Worm (Caenorhabditis elegans) whole organism, mixed stage, embryonic: ENCODE data around the gene cyp-13A11.
A peak's percentile ranks its signal among the peaks of the same experiment; 100 is the strongest.

Experiments used
- M03D4.4 ChIP-seq: sonication (generic microtip); optimal IDR thresholded peaks from 2 replicates; lab custom pipeline; 2017; ENCODE audit warnings: mild to moderate bottlenecking, missing genetic modification characterization, missing compliant biosample characterization
- bed-3 ChIP-seq: fragments of 200-800 bp; sonication (Bioruptor generic); optimal IDR thresholded peaks from 3 replicates; lab custom pipeline; 2018; ENCODE audit warnings: mild to moderate bottlenecking, missing genetic modification characterization, moderate library complexity, missing compliant biosample characterization
- blmp-1 ChIP-seq: fragments of 150-350 bp; optimal IDR thresholded peaks from 2 replicates; lab custom pipeline; 2014; ENCODE audit warnings: missing biosample characterization, missing genetic modification characterization
- ceh-39 ChIP-seq: fragments of 150-350 bp; optimal IDR thresholded peaks from 2 replicates; lab custom pipeline; 2014; ENCODE audit warnings: missing biosample characterization, missing genetic modification characterization
- ceh-43 ChIP-seq: fragments of 200-800 bp; sonication (Bioruptor generic); optimal IDR thresholded peaks from 2 replicates; lab custom pipeline; 2018; ENCODE audit warnings: mild to moderate bottlenecking, missing genetic modification characterization, moderate library complexity, missing compliant biosample characterization
- ceh-83 ChIP-seq: fragments of 200-800 bp; sonication (Bioruptor generic); optimal IDR thresholded peaks from 2 replicates; lab custom pipeline; 2018; ENCODE audit warnings: mild to moderate bottlenecking, missing genetic modification characterization, missing compliant biosample characterization
- ces-1 ChIP-seq: fragments of 150-350 bp; optimal IDR thresholded peaks from 2 replicates; lab custom pipeline; 2014; ENCODE audit warnings: missing biosample characterization, missing genetic modification reagents, missing genetic modification characterization
- cnd-1 ChIP-seq: fragments of 200-800 bp; sonication (Bioruptor generic); optimal IDR thresholded peaks from 2 replicates; lab custom pipeline; 2018; ENCODE audit warnings: mild to moderate bottlenecking, missing genetic modification characterization, missing compliant biosample characterization
- drap-1 ChIP-seq: fragments of 200-800 bp; sonication (Bioruptor generic); optimal IDR thresholded peaks from 3 replicates; lab custom pipeline; 2018; ENCODE audit warnings: mild to moderate bottlenecking, missing genetic modification characterization, missing compliant biosample characterization
- elt-1 ChIP-seq: sonication (generic microtip); optimal IDR thresholded peaks from 2 replicates; lab custom pipeline; 2017; ENCODE audit warnings: missing genetic modification characterization, mild to moderate bottlenecking, missing compliant biosample characterization, antibody characterized with exemption, moderate library complexity, borderline replicate concordance; ENCODE audit not compliant: insufficient read depth
- elt-3 ChIP-seq: fragments of 150-350 bp; optimal IDR thresholded peaks from 2 replicates; lab custom pipeline; 2014; ENCODE audit warnings: missing biosample characterization, missing genetic modification characterization
- flh-1 ChIP-seq: fragments of 200-800 bp; sonication (Bioruptor generic); optimal IDR thresholded peaks from 2 replicates; lab custom pipeline; 2018; ENCODE audit warnings: mild to moderate bottlenecking, missing genetic modification characterization, moderate library complexity, missing compliant biosample characterization
- ham-2 ChIP-seq: fragments of 200-800 bp; sonication (Bioruptor generic); optimal IDR thresholded peaks from 2 replicates; lab custom pipeline; 2018; ENCODE audit warnings: mild to moderate bottlenecking, missing genetic modification characterization, missing compliant biosample characterization
- hlh-1 ChIP-seq: fragments of 150-350 bp; optimal IDR thresholded peaks from 2 replicates; lab custom pipeline; 2014; ENCODE audit warnings: missing biosample characterization, missing genetic modification reagents, missing genetic modification characterization
- lin-13 ChIP-seq: fragments of 150-350 bp; optimal IDR thresholded peaks from 2 replicates; lab custom pipeline; 2014; ENCODE audit warnings: missing biosample characterization, missing genetic modification characterization
- lin-32 ChIP-seq: fragments of 200-800 bp; sonication (Bioruptor generic); optimal IDR thresholded peaks from 2 replicates; lab custom pipeline; 2018; ENCODE audit warnings: mild to moderate bottlenecking, missing genetic modification characterization, missing compliant biosample characterization
- lsy-2 ChIP-seq: fragments of 150-350 bp; optimal IDR thresholded peaks from 2 replicates; lab custom pipeline; 2014; ENCODE audit warnings: missing biosample characterization, missing genetic modification characterization
- mab-5 ChIP-seq: fragments of 150-350 bp; optimal IDR thresholded peaks from 2 replicates; lab custom pipeline; 2014; ENCODE audit warnings: missing biosample characterization, missing genetic modification characterization
- mep-1 ChIP-seq: fragments of 150-350 bp; optimal IDR thresholded peaks from 2 replicates; lab custom pipeline; 2017; ENCODE audit warnings: missing biosample characterization, missing genetic modification reagents, missing genetic modification characterization, inconsistent platforms
- mls-2 ChIP-seq: sonication (generic microtip); optimal IDR thresholded peaks from 2 replicates; lab custom pipeline; 2016; ENCODE audit warnings: mild to moderate bottlenecking, missing genetic modification characterization, moderate library complexity, missing compliant biosample characterization
- nhr-12 ChIP-seq: fragments of 150-350 bp; optimal IDR thresholded peaks from 2 replicates; lab custom pipeline; 2014; ENCODE audit warnings: missing biosample characterization, missing genetic modification characterization
- nhr-2 ChIP-seq: fragments of 150-350 bp; optimal IDR thresholded peaks from 2 replicates; lab custom pipeline; 2014; ENCODE audit warnings: missing biosample characterization, missing genetic modification characterization
- nhr-237 ChIP-seq: fragments of 150-350 bp; optimal IDR thresholded peaks from 2 replicates; lab custom pipeline; 2014; ENCODE audit warnings: missing biosample characterization, missing genetic modification characterization
- nhr-28 ChIP-seq: fragments of 150-350 bp; optimal IDR thresholded peaks from 2 replicates; lab custom pipeline; 2014; ENCODE audit warnings: missing biosample characterization, missing genetic modification characterization
- nhr-76 ChIP-seq: sonication (generic microtip); optimal IDR thresholded peaks from 2 replicates; lab custom pipeline; 2017; ENCODE audit warnings: missing biosample characterization, missing genetic modification characterization
- pha-4 ChIP-seq: fragments of 150-350 bp; optimal IDR thresholded peaks from 2 replicates; lab custom pipeline; 2018; ENCODE audit warnings: missing biosample characterization, missing genetic modification reagents, missing genetic modification characterization
- sem-2 ChIP-seq: fragments of 200-800 bp; sonication (Bioruptor generic); optimal IDR thresholded peaks from 2 replicates; lab custom pipeline; 2018; ENCODE audit warnings: mild to moderate bottlenecking, missing genetic modification characterization, missing compliant biosample characterization
- snpc-4 ChIP-seq: fragments of 150-350 bp; optimal IDR thresholded peaks from 2 replicates; lab custom pipeline; 2014; ENCODE audit warnings: missing biosample characterization, missing genetic modification characterization
- sptf-1 ChIP-seq: sonication (generic microtip); optimal IDR thresholded peaks from 2 replicates; lab custom pipeline; 2017; ENCODE audit warnings: mild to moderate bottlenecking, missing genetic modification characterization, moderate library complexity, missing compliant biosample characterization
- tbx-8 ChIP-seq: fragments of 200-800 bp; sonication (Bioruptor generic); optimal IDR thresholded peaks from 2 replicates; lab custom pipeline; 2018; ENCODE audit warnings: mild to moderate bottlenecking, missing genetic modification characterization, moderate library complexity, missing compliant biosample characterization
- unc-120 ChIP-seq: sonication (generic microtip); optimal IDR thresholded peaks from 2 replicates; lab custom pipeline; 2017; ENCODE audit warnings: missing genetic modification characterization, missing compliant biosample characterization; ENCODE audit not compliant: poor library complexity, severe bottlenecking
- unc-39 ChIP-seq: fragments of 150-350 bp; optimal IDR thresholded peaks from 2 replicates; lab custom pipeline; 2014; ENCODE audit warnings: missing biosample characterization, missing genetic modification characterization
- unc-62 ChIP-seq: fragments of 150-350 bp; optimal IDR thresholded peaks from 2 replicates; lab custom pipeline; 2014; ENCODE audit warnings: missing biosample characterization, missing genetic modification reagents, missing genetic modification characterization
- zip-8 ChIP-seq: fragments of 150-350 bp; optimal IDR thresholded peaks from 2 replicates; lab custom pipeline; 2014; ENCODE audit warnings: missing biosample characterization, missing genetic modification characterization
- ztf-11 ChIP-seq: fragments of 150-350 bp; optimal IDR thresholded peaks from 2 replicates; lab custom pipeline; 2014; ENCODE audit warnings: missing biosample characterization, missing genetic modification characterization

The cyp-13A11 gene

DNA sequence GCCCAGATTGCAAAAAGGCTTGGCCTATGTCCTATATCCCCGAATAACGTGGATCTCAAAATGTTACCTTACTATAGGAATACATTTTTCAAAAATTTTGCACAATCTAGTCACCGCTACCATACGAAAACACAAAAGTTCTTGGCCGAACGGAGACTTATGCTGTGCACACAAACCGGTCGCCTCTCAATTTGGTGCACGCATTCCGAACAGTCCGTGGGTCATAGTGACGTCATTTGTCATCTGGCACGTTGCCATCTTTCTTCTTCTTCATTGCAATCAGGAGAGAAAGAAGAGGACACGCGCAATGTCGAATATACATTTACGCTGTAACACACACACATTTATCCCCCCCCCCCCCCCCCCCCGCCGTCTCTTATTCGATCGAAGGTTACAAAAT, 44.9 kb downstream of the cyp-13A11 start:
- TF ChIP-seq ceh-43 (GFP tag; lab: Kevin White, UChicago) (no peak), lin-13 (tag; lab: Kevin White, UChicago) (peak; percentile 3), mls-2 (peak; percentile 71), nhr-28 (tag; lab: Kevin White, UChicago) (no peak), M03D4.4 (tag; lab: Kevin White, UChicago) (peak; percentile 23), sptf-1 (tag; lab: Kevin White, UChicago) (peak; percentile 14), sem-2 (GFP tag; lab: Kevin White, UChicago) (no peak), unc-62 (GFP tag; lab: Kevin White, UChicago) (no peak), zip-8 (peak; percentile 37), snpc-4 (tag; lab: Kevin White, UChicago) (no peak), mab-5 (no peak), tbx-8 (GFP tag; lab: Kevin White, UChicago) (no peak), hlh-1 (tag; lab: Kevin White, UChicago) (peak; percentile 21), nhr-237 (tag; lab: Kevin White, UChicago) (no peak), unc-120 (tag; lab: Kevin White, UChicago) (no peak), unc-39 (tag; lab: Kevin White, UChicago) (no peak), flh-1 (no peak), nhr-76 (tag; lab: Kevin White, UChicago) (no peak), mep-1 (tag; lab: Kevin White, UChicago) (no peak), lin-32 (GFP tag; lab: Kevin White, UChicago) (peak; percentile 43), ceh-39 (tag; lab: Kevin White, UChicago) (no peak), blmp-1 (no peak), pha-4 (tag; lab: Kevin White, UChicago) (no peak), lsy-2 (tag; lab: Kevin White, UChicago) (no peak), ceh-83 (GFP tag; lab: Kevin White, UChicago) (no peak), nhr-2 (tag; lab: Kevin White, UChicago) (peak; percentile 79), nhr-12 (no peak), bed-3 (GFP tag; lab: Kevin White, UChicago) (no peak), elt-3 (no peak), cnd-1 (peak; percentile 73), ztf-11 (no peak), elt-1 (tag; lab: Kevin White, UChicago) (no peak), ces-1 (no peak), ham-2 (GFP tag; lab: Kevin White, UChicago) (no peak), drap-1 (peak; percentile 14)

DNA sequence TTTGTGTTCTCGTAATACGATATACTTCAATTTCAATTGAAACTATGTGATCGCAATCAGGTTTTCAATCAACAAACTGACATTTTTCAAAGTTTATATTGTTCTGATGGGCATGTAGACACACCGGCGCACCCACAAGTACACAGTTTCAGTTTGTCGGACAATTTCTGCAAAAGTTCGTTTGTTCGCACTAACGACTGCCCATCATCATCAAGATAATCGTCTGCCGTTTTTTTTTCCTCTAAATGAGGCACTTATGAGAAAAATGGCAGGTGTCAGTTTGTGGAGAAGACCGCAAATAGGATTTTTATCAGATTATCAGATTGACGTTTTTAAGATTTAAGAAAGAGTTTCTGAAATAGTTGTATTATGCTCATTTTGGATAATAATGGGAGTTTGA, 46.0 kb downstream of the cyp-13A11 start:
- TF ChIP-seq pha-4 (tag; lab: Kevin White, UChicago): no peak
- no peak for TF ChIP-seq ham-2 (GFP tag; lab: Kevin White, UChicago)
- TF ChIP-seq drap-1: no peak
- TF ChIP-seq bed-3 (GFP tag; lab: Kevin White, UChicago): no peak
- TF ChIP-seq ces-1: no peak
- TF ChIP-seq tbx-8 (GFP tag; lab: Kevin White, UChicago): no peak
- no peak for TF ChIP-seq nhr-76 (tag; lab: Kevin White, UChicago)
- TF ChIP-seq zip-8: no peak
- no peak for TF ChIP-seq unc-120 (tag; lab: Kevin White, UChicago)
- no peak for TF ChIP-seq flh-1
- no peak for TF ChIP-seq nhr-237 (tag; lab: Kevin White, UChicago)
- TF ChIP-seq, all 35 proteins: peak for 0

DNA sequence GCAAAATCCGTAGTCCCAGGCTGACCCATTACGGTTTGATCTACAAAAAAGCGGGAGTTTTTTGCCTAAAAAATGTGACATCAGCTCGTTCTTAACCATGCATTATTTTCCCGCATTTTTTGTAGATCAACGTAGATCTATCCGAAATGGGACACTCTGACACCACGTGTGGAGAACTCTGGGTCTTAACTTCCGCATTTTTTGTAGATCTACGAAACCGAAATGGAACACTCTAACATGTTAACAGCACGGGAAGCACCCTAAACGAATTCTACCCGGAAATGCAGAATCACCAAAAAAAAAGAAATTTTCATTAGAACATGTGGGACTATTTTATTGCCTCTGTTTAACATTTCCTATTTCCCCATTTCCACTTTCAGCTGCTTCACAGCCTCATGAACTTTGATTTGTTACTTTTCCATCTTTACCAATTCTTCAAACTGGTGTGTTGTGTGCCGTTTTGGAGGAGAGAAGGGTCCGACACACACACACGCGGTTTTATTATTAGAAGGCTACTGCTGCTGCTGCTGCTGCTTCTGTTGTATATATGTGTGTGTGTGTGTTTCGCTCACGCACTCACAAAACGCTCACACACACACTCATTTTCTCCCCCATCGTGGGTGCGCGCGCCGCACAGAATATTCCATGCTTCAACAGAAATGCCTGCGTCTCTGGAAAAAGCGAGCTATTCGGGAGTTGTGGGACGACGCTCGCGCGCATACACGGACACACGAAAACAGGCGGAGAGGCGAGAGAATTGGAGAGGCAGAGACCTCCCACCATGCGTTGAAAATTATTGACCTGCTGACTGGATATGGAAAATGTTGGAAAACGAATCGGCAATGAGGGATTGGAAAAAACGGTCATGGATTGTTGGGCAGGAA, 47.3 kb downstream of the cyp-13A11 start:
- TF ChIP-seq sptf-1 (tag; lab: Kevin White, UChicago) (peak; percentile 82), ztf-11 (peak; percentile 85), bed-3 (GFP tag; lab: Kevin White, UChicago) (peak; percentile 45), lin-32 (GFP tag; lab: Kevin White, UChicago) (no peak), mls-2 (peak; percentile 91), lsy-2 (tag; lab: Kevin White, UChicago) (peak; percentile 67), elt-3 (no peak), nhr-237 (tag; lab: Kevin White, UChicago) (peak; percentile 4), zip-8 (no peak), nhr-2 (tag; lab: Kevin White, UChicago) (peak; percentile 26), elt-1 (tag; lab: Kevin White, UChicago) (no peak), drap-1 (peak; percentile 80), cnd-1 (peak; percentile 64), ham-2 (GFP tag; lab: Kevin White, UChicago) (peak; percentile 98), pha-4 (tag; lab: Kevin White, UChicago) (no peak), snpc-4 (tag; lab: Kevin White, UChicago) (no peak), nhr-76 (tag; lab: Kevin White, UChicago) (peak; percentile 45), ceh-83 (GFP tag; lab: Kevin White, UChicago) (no peak), unc-62 (GFP tag; lab: Kevin White, UChicago) (peak; percentile 61), tbx-8 (GFP tag; lab: Kevin White, UChicago) (no peak), ceh-43 (GFP tag; lab: Kevin White, UChicago) (peak; percentile 12), sem-2 (GFP tag; lab: Kevin White, UChicago) (peak; percentile 39), blmp-1 (peak; percentile 17), ceh-39 (tag; lab: Kevin White, UChicago) (no peak), flh-1 (peak; percentile 12), mab-5 (no peak), ces-1 (peak; percentile 65), unc-120 (tag; lab: Kevin White, UChicago) (peak; percentile 96), M03D4.4 (tag; lab: Kevin White, UChicago) (peak; percentile 57), hlh-1 (tag; lab: Kevin White, UChicago) (peak; percentile 39), mep-1 (tag; lab: Kevin White, UChicago) (peak; percentile 73), nhr-12 (no peak), nhr-28 (tag; lab: Kevin White, UChicago) (no peak)
